Worm (Caenorhabditis elegans): Measurements from ENCODE around the gene fbxa-151.

DNA sequence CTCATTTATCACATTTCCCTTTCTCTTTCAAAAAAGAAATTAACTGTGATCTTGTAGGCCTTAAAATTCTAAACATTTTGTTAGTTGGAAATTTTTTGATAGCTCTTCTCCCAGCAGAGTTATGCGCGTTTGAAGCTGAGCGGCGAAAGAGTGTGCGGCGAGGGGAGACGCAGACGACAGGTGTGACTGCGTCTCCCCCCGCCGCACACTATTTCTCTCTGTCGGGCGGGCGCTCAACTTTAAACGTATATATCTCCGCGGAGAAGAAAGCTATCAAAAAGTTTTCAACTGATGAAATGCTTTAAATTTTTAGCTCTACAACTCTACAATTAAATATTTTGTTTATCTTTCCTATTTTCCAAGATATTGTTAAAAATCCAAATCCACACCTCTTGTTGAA lies 47.7 kb downstream of the fbxa-151 start:
- TF ChIP-seq tbx-2 (tag; optimal IDR thresholded peaks at IDR 0.05), result no peak
- no peak for TF ChIP-seq pag-3 (tag; optimal IDR thresholded peaks at IDR 0.05; ENCODE audit: borderline replicate concordance)
